Fruit fly (Drosophila melanogaster): ENCODE results near the gene Sf3b6.

- TF ChIP-seq Snoo (tag; optimal IDR thresholded peaks at IDR 0.05), result no peak
- no peak for TF ChIP-seq CG4496 (GFP tag; IDR thresholded peaks at IDR 0.05)
- TF ChIP-seq CG15710 (tag; optimal IDR thresholded peaks at IDR 0.05), result no peak
- no peak for TF ChIP-seq CG34367 (tag; optimal IDR thresholded peaks at IDR 0.05)
- no peak for TF ChIP-seq fd96Ca (GFP tag; IDR thresholded peaks at IDR 0.05)
- no peak for TF ChIP-seq CG10348 (GFP tag; IDR thresholded peaks at IDR 0.05)
- no peak for TF ChIP-seq CG14655 (GFP tag; optimal IDR thresholded peaks at IDR 0.05)
Observed at dm6 chr3L:6144769-6145220, 48.2 kb downstream of the Sf3b6 start, which contains the start of gene Lcp65Ac.

Measured in whole organism, pupa.